Fruit fly (Drosophila melanogaster) whole organism, wandering third instar larva: ENCODE results near the gene CG6287.
A peak's percentile ranks its signal among the peaks of the same experiment; 100 is the strongest.

ENCODE experiments used
- Abd-B ChIP-seq: fragments of >200 bp; optimal IDR thresholded peaks from 2 replicates; lab custom pipeline; 2017; ENCODE audit warnings: missing biosample characterization, missing genetic modification characterization
- CG32264 ChIP-seq: fragments of 200-800 bp; sonication (Bioruptor generic); optimal IDR thresholded peaks from 2 replicates; lab custom pipeline; 2016; ENCODE audit warnings: missing biosample characterization, missing genetic modification characterization
- CG9705 ChIP-seq: fragments of 200-800 bp; sonication (Bioruptor generic); optimal IDR thresholded peaks from 2 replicates; lab custom pipeline; 2018; ENCODE audit warnings: missing biosample characterization, mild to moderate bottlenecking, missing genetic modification characterization
- CrebA ChIP-seq: fragments of 200-800 bp; sonication (Bioruptor generic); optimal IDR thresholded peaks from 2 replicates; lab custom pipeline; 2016; ENCODE audit warnings: missing biosample characterization, mild to moderate bottlenecking, missing genetic modification characterization, borderline replicate concordance
- Dfd ChIP-seq: fragments of >200 bp; optimal IDR thresholded peaks from 2 replicates; lab custom pipeline; 2017; ENCODE audit warnings: missing biosample characterization, missing genetic modification characterization
- Dif ChIP-seq: fragments of 200-275, 200-300 bp; sonication (Bioruptor generic); optimal IDR thresholded peaks from 2 replicates; lab custom pipeline; 2018; ENCODE audit warnings: missing biosample characterization, missing genetic modification characterization; ENCODE audit not compliant: partially characterized antibody
- GATAd ChIP-seq: sonication (Bioruptor generic); optimal IDR thresholded peaks from 2 replicates; lab custom pipeline; 2016; ENCODE audit warnings: missing biosample characterization, missing genetic modification characterization
- HLH106 ChIP-seq: fragments of 200-800 bp; optimal IDR thresholded peaks from 3 replicates; lab custom pipeline; 2019; ENCODE audit warnings: missing biosample characterization, mild to moderate bottlenecking, missing genetic modification characterization, moderate library complexity
- Hnf4 ChIP-seq: fragments of 200-800 bp; sonication (Bioruptor generic); optimal IDR thresholded peaks from 2 replicates; lab custom pipeline; 2016; ENCODE audit warnings: missing biosample characterization, mild to moderate bottlenecking, missing genetic modification characterization
- Hr78 ChIP-seq: fragments of >200 bp; optimal IDR thresholded peaks from 2 replicates; lab custom pipeline; 2017; ENCODE audit warnings: missing biosample characterization, missing genetic modification characterization
- Hr83 ChIP-seq: fragments of 200-300 bp; sonication (Bioruptor generic); optimal IDR thresholded peaks from 2 replicates; lab custom pipeline; 2016; ENCODE audit warnings: missing biosample characterization, mild to moderate bottlenecking, missing genetic modification characterization, moderate library complexity; ENCODE audit not compliant: poor library complexity, severe bottlenecking
- Jra ChIP-seq: sonication (Bioruptor generic); optimal IDR thresholded peaks from 2 replicates; lab custom pipeline; 2016; ENCODE audit warnings: missing biosample characterization, missing genetic modification characterization
- Mio ChIP-seq: sonication (Bioruptor generic); optimal IDR thresholded peaks from 2 replicates; lab custom pipeline; 2016; ENCODE audit warnings: missing biosample characterization, missing genetic modification characterization
- Myc ChIP-seq: fragments of >200 bp; optimal IDR thresholded peaks from 2 replicates; lab custom pipeline; 2017
- N ChIP-seq: fragments of >200 bp; optimal IDR thresholded peaks from 2 replicates; lab custom pipeline; 2018; ENCODE audit warnings: missing biosample characterization, missing external identifiers, missing genetic modification characterization
- OdsH ChIP-seq: fragments of 200-800 bp; sonication (Bioruptor generic); optimal IDR thresholded peaks from 2 replicates; lab custom pipeline; 2016; ENCODE audit warnings: missing biosample characterization, mild to moderate bottlenecking, missing genetic modification characterization
- Rel ChIP-seq, 2 experiments: fragments of 200-800 bp; sonication (Bioruptor generic) in 1 of 2; optimal IDR thresholded peaks; 2 replicates in 1 of 2; 3 replicates in 1 of 2; lab custom pipeline; 2016 to 2019; ENCODE audit warnings: mild to moderate bottlenecking in 2 of 2, missing biosample characterization in 2 of 2, missing genetic modification characterization in 2 of 2, moderate library complexity in 1 of 2
- Sp1 ChIP-seq: fragments of 200-800 bp; sonication (Bioruptor generic); optimal IDR thresholded peaks from 3 replicates; lab custom pipeline; 2019; ENCODE audit warnings: missing biosample characterization, mild to moderate bottlenecking, missing genetic modification characterization, moderate library complexity
- Vsx2 ChIP-seq: fragments of 200-300, 225-300 bp; sonication (Bioruptor generic); optimal IDR thresholded peaks from 2 replicates; lab custom pipeline; 2018; ENCODE audit warnings: missing biosample characterization, missing genetic modification characterization; ENCODE audit not compliant: partially characterized antibody
- br ChIP-seq: fragments of 200-800 bp; sonication (Bioruptor generic); optimal IDR thresholded peaks from 2 replicates; lab custom pipeline; 2016; ENCODE audit warnings: missing biosample characterization, missing genetic modification characterization
- brk ChIP-seq: fragments of 200-800 bp; sonication (Bioruptor generic); optimal IDR thresholded peaks from 2 replicates; lab custom pipeline; 2016; ENCODE audit warnings: missing biosample characterization, mild to moderate bottlenecking, missing genetic modification characterization
- dl ChIP-seq, 2 experiments: fragments of 175-275, 200-275 bp in 1 of 2; fragments of 200-275 bp in 1 of 2; sonication (Bioruptor generic); optimal IDR thresholded peaks; lab custom pipeline; 2018; ENCODE audit warnings: mild to moderate bottlenecking in 2 of 2, missing biosample characterization in 2 of 2, missing genetic modification characterization in 2 of 2, moderate library complexity in 2 of 2; ENCODE audit not compliant: partially characterized antibody in 2 of 2, insufficient read depth in 1 of 2
- dmrt93B ChIP-seq: fragments of 200-800 bp; sonication (Bioruptor generic); optimal IDR thresholded peaks from 2 replicates; lab custom pipeline; 2018; ENCODE audit warnings: missing biosample characterization, mild to moderate bottlenecking, missing genetic modification characterization
- dsf ChIP-seq: sonication (Bioruptor generic); optimal IDR thresholded peaks from 2 replicates; lab custom pipeline; 2016; ENCODE audit warnings: missing biosample characterization, missing genetic modification characterization, borderline replicate concordance
- ey ChIP-seq: fragments of 200-800 bp; sonication (Bioruptor generic); optimal IDR thresholded peaks from 2 replicates; lab custom pipeline; 2016; ENCODE audit warnings: missing biosample characterization, missing genetic modification characterization
- foxo ChIP-seq, 2 experiments: fragments of 200-800 bp; sonication (Bioruptor generic); optimal IDR thresholded peaks; 2 replicates in 1 of 2; 3 replicates in 1 of 2; lab custom pipeline; 2016 to 2017; ENCODE audit warnings: missing biosample characterization in 2 of 2, missing genetic modification characterization in 2 of 2
- fru ChIP-seq: fragments of 200-800 bp; sonication (Bioruptor generic); optimal IDR thresholded peaks from 3 replicates; lab custom pipeline; 2016; ENCODE audit warnings: missing biosample characterization, mild to moderate bottlenecking, missing genetic modification characterization
- h ChIP-seq: fragments of 200-800 bp; sonication (Bioruptor generic); optimal IDR thresholded peaks from 3 replicates; lab custom pipeline; 2016; ENCODE audit warnings: missing biosample characterization, mild to moderate bottlenecking, missing genetic modification characterization
- jim ChIP-seq: fragments of 175-275, 200-325 bp; sonication (Bioruptor generic); optimal IDR thresholded peaks from 2 replicates; lab custom pipeline; 2016; ENCODE audit warnings: missing biosample characterization, mild to moderate bottlenecking, missing genetic modification characterization
- lola ChIP-seq: fragments of >200 bp; optimal IDR thresholded peaks from 2 replicates; lab custom pipeline; 2017; ENCODE audit warnings: missing biosample characterization, missing genetic modification characterization
- pan ChIP-seq: fragments of >200 bp; optimal IDR thresholded peaks from 2 replicates; lab custom pipeline; 2017
- psq ChIP-seq: fragments of 200-800 bp; sonication (Bioruptor generic); optimal IDR thresholded peaks from 3 replicates; lab custom pipeline; 2017; ENCODE audit warnings: missing biosample characterization, mild to moderate bottlenecking, missing genetic modification characterization, moderate library complexity
- rgr ChIP-seq: fragments of 200-800 bp; sonication (Bioruptor generic); optimal IDR thresholded peaks from 3 replicates; lab custom pipeline; 2016; ENCODE audit warnings: missing biosample characterization, mild to moderate bottlenecking, missing genetic modification characterization
- sage ChIP-seq: fragments of 200-800 bp; sonication (Bioruptor generic); optimal IDR thresholded peaks from 2 replicates; lab custom pipeline; 2016; ENCODE audit warnings: missing biosample characterization, mild to moderate bottlenecking, missing genetic modification characterization
- sv ChIP-seq: fragments of 200-800 bp; sonication (Bioruptor generic); optimal IDR thresholded peaks from 3 replicates; lab custom pipeline; 2016; ENCODE audit warnings: missing biosample characterization, missing genetic modification characterization
- tai ChIP-seq: sonication (Bioruptor generic); optimal IDR thresholded peaks from 2 replicates; lab custom pipeline; 2016; ENCODE audit warnings: missing biosample characterization, missing genetic modification characterization
- usp ChIP-seq: fragments of >200 bp; optimal IDR thresholded peaks from 2 replicates; lab custom pipeline; 2017; ENCODE audit warnings: missing biosample characterization, missing genetic modification characterization
- woc ChIP-seq: sonication (Bioruptor generic); optimal IDR thresholded peaks from 2 replicates; lab custom pipeline; 2016; ENCODE audit warnings: missing biosample characterization, mild to moderate bottlenecking, missing genetic modification characterization

Gene CG6287

dm6 chr2L:11106562-11106962, 49.0 kb downstream of the CG6287 start, which contains the start of gene Reps:
Gene Reps, minus strand, starts transcription at chr2L:11106645.
- TF ChIP-seq dl (GFP tag; optimal IDR thresholded peaks at IDR 0.05; lab: Kevin White, UChicago; ENCODE audit: insufficient read depth in 1 of 2, partially characterized antibody in 2 of 2), result no peak
- no peak for TF ChIP-seq Myc
- no peak for TF ChIP-seq Hr78 (GFP tag; lab: Kevin White, UChicago)
- peak; percentile 83 to 99 for TF ChIP-seq foxo (GFP tag; optimal IDR thresholded peaks at IDR 0.05; lab: Kevin White, UChicago)
- peak; percentile 97 for TF ChIP-seq ey (GFP tag; lab: Kevin White, UChicago)
- peak; percentile 87 for TF ChIP-seq jim
- TF ChIP-seq rgr (GFP tag; lab: Kevin White, UChicago), result peak; percentile 98
- peak; percentile 97 for TF ChIP-seq Sp1 (GFP tag; lab: Kevin White, UChicago)
- peak; percentile 88 for TF ChIP-seq CG32264 (GFP tag; lab: Kevin White, UChicago)
- peak; percentile 87 for TF ChIP-seq Mio (GFP tag; lab: Kevin White, UChicago)
- peak; percentile 95 for TF ChIP-seq psq
- peak; percentile 97 for TF ChIP-seq CG9705
- TF ChIP-seq HLH106 (tag; lab: Kevin White, UChicago), result peak; percentile 98
- TF ChIP-seq br (GFP tag; lab: Kevin White, UChicago), result peak; percentile 97
- no peak for TF ChIP-seq brk (GFP tag; lab: Kevin White, UChicago)
- no peak for TF ChIP-seq pan (lab: Kevin White, UChicago)
- TF ChIP-seq usp (GFP tag; lab: Kevin White, UChicago), result no peak
- peak; percentile 97 for TF ChIP-seq Hnf4 (GFP tag; lab: Kevin White, UChicago)
- peak; percentile 98 for TF ChIP-seq sv (GFP tag; lab: Kevin White, UChicago)
- TF ChIP-seq OdsH (GFP tag; lab: Kevin White, UChicago), result peak; percentile 97
- TF ChIP-seq dmrt93B (GFP tag; lab: Kevin White, UChicago), result peak; percentile 98
- TF ChIP-seq h, result peak; percentile 98
- TF ChIP-seq Rel (GFP tag; optimal IDR thresholded peaks at IDR 0.05; lab: Kevin White, UChicago), result peak; percentile 79
- peak; percentile 88 for TF ChIP-seq Rel (tag; optimal IDR thresholded peaks at IDR 0.05; lab: Kevin White, UChicago)
- TF ChIP-seq Jra, result peak; percentile 97
- TF ChIP-seq woc (GFP tag; lab: Kevin White, UChicago), result peak; percentile 97
- no peak for TF ChIP-seq tai
- peak; percentile 94 for TF ChIP-seq dsf (GFP tag; lab: Kevin White, UChicago)
- TF ChIP-seq Dif (GFP tag; lab: Kevin White, UChicago), result no peak
- TF ChIP-seq GATAd (GFP tag; lab: Kevin White, UChicago), result peak; percentile 90
- TF ChIP-seq CrebA (GFP tag; lab: Kevin White, UChicago), result no peak
- peak; percentile 94 for TF ChIP-seq Hr83 (GFP tag; lab: Kevin White, UChicago)
- TF ChIP-seq N (GFP tag; lab: Kevin White, UChicago), result no peak
- no peak for TF ChIP-seq Vsx2 (GFP tag; lab: Kevin White, UChicago)
- TF ChIP-seq sage, result peak; percentile 93
- TF ChIP-seq fru, result peak; percentile 97
- no peak for TF ChIP-seq lola (GFP tag; lab: Kevin White, UChicago)
- no peak for TF ChIP-seq Abd-B
- TF ChIP-seq Dfd, result no peak

- no peak for TF ChIP-seq GATAd (GFP tag; lab: Kevin White, UChicago)
- TF ChIP-seq psq, result no peak
- TF ChIP-seq Vsx2 (GFP tag; lab: Kevin White, UChicago), result no peak
- no peak for TF ChIP-seq dsf (GFP tag; lab: Kevin White, UChicago)
- TF ChIP-seq Dfd, result no peak
- TF ChIP-seq brk (GFP tag; lab: Kevin White, UChicago), result no peak
Measured at dm6 chr2L:11105320-11105719, 50.2 kb downstream of the CG6287 start.
